Fruit fly (Drosophila melanogaster) whole organism, embryonic: ENCODE results near the gene CG7974.

Source experiments
- Antp ChIP-seq: fragments of 200-800 bp; sonication (Bioruptor generic); optimal IDR thresholded peaks from 3 replicates; lab custom pipeline; 2016; ENCODE audit warnings: missing biosample characterization, missing genetic modification characterization
- Atf6 ChIP-seq: fragments of 200-800 bp; sonication (Bioruptor generic); IDR thresholded peaks from 2 replicates; pipeline ENCODE4 v1.3.6; 2022; ENCODE audit warnings: missing biosample characterization, missing genetic modification characterization
- Blimp-1 ChIP-seq: fragments of 200-800 bp; sonication (Bioruptor generic); optimal IDR thresholded peaks from 3 replicates; lab custom pipeline; 2018; ENCODE audit warnings: missing biosample characterization, missing genetic modification characterization, mild to moderate bottlenecking, moderate library complexity, missing genetic modification reagents
- C15 ChIP-seq: fragments of 200-800 bp; sonication (Bioruptor generic); IDR thresholded peaks from 3 replicates; pipeline ENCODE4 v1.3.6; 2022; ENCODE audit warnings: missing biosample characterization, missing genetic modification characterization
- CG12155 ChIP-seq: fragments of 200-800 bp; sonication (Bioruptor generic); optimal IDR thresholded peaks from 3 replicates; lab custom pipeline; 2016; ENCODE audit warnings: missing biosample characterization, missing genetic modification characterization
- CG14965 ChIP-seq: fragments of 200-800 bp; sonication (Bioruptor generic); optimal IDR thresholded peaks from 2 replicates; lab custom pipeline; 2016; ENCODE audit warnings: missing biosample characterization, missing genetic modification characterization, borderline replicate concordance
- CG15696 ChIP-seq: fragments of 200-800 bp; sonication (Bioruptor generic); optimal IDR thresholded peaks from 2 replicates; lab custom pipeline; 2019; ENCODE audit warnings: missing biosample characterization, mild to moderate bottlenecking, missing genetic modification characterization, moderate library complexity
- CG17359 ChIP-seq: fragments of 200-800 bp; sonication (Bioruptor generic); optimal IDR thresholded peaks from 3 replicates; lab custom pipeline; 2018; ENCODE audit warnings: missing biosample characterization, mild to moderate bottlenecking, missing genetic modification characterization, moderate library complexity
- CG18262 ChIP-seq: fragments of 200-800 bp; optimal IDR thresholded peaks from 3 replicates; lab custom pipeline; 2019; ENCODE audit warnings: missing biosample characterization, mild to moderate bottlenecking, missing genetic modification characterization, moderate library complexity
- CG18619 ChIP-seq: fragments of 200-800 bp; sonication (Bioruptor generic); optimal IDR thresholded peaks from 3 replicates; lab custom pipeline; 2017; ENCODE audit warnings: missing biosample characterization, mild to moderate bottlenecking, missing genetic modification characterization
- CG2202 ChIP-seq: fragments of 200-800 bp; sonication (Bioruptor generic); optimal IDR thresholded peaks from 2 replicates; lab custom pipeline; 2018; ENCODE audit warnings: missing biosample characterization, mild to moderate bottlenecking, missing genetic modification characterization
- CG2712 ChIP-seq: fragments of 200-800 bp; optimal IDR thresholded peaks from 3 replicates; lab custom pipeline; 2019; ENCODE audit warnings: missing biosample characterization, mild to moderate bottlenecking, missing genetic modification characterization, moderate library complexity
- CG3065 ChIP-seq: fragments of 200-800 bp; sonication (Bioruptor generic); optimal IDR thresholded peaks from 2 replicates; lab custom pipeline; 2016; ENCODE audit warnings: missing biosample characterization, missing genetic modification characterization
- CG34224 ChIP-seq: fragments of 200-800 bp; sonication (Bioruptor generic); IDR thresholded peaks from 3 replicates; pipeline ENCODE4 v1.3.6; 2022; ENCODE audit warnings: missing biosample characterization, missing genetic modification characterization; ENCODE audit not compliant: partially characterized antibody
- CG4328 ChIP-seq: fragments of 200-800 bp; sonication (Bioruptor generic); optimal IDR thresholded peaks from 3 replicates; lab custom pipeline; 2017; ENCODE audit warnings: missing biosample characterization, missing genetic modification reagents, missing genetic modification characterization
- CG4617 ChIP-seq: fragments of 200-800 bp; sonication (Bioruptor generic); optimal IDR thresholded peaks from 3 replicates; lab custom pipeline; 2016; ENCODE audit warnings: missing biosample characterization, missing genetic modification characterization, borderline replicate concordance
- CG6175 ChIP-seq: fragments of 200-800 bp; sonication (Bioruptor generic); IDR thresholded peaks from 3 replicates; pipeline ENCODE4 v1.3.6; 2022; ENCODE audit warnings: missing biosample characterization, missing genetic modification characterization
- CG6254 ChIP-seq: fragments of 200-800 bp; sonication (Bioruptor generic); optimal IDR thresholded peaks from 3 replicates; lab custom pipeline; 2017; ENCODE audit warnings: mild to moderate bottlenecking, missing biosample characterization, missing genetic modification reagents, missing genetic modification characterization
- CG6813 ChIP-seq: fragments of 200-800 bp; sonication (Bioruptor generic); optimal IDR thresholded peaks from 2 replicates; lab custom pipeline; 2017; ENCODE audit warnings: missing biosample characterization, missing genetic modification characterization, mild to moderate bottlenecking, moderate library complexity, missing genetic modification reagents
- CHES-1-like ChIP-seq: fragments of 200-800 bp; sonication (Bioruptor generic); optimal IDR thresholded peaks from 2 replicates; lab custom pipeline; 2016; ENCODE audit warnings: missing biosample characterization, missing genetic modification characterization
- Dbx ChIP-seq: fragments of 200-800 bp; sonication (Bioruptor generic); IDR thresholded peaks from 3 replicates; pipeline ENCODE4 v1.3.6; 2022; ENCODE audit warnings: missing biosample characterization, missing genetic modification characterization
- Eip74EF ChIP-seq, 2 experiments: fragments of 200-800 bp in 1 of 2; fragments of >200 bp in 1 of 2; sonication (Bioruptor generic) in 1 of 2; optimal IDR thresholded peaks; 2 replicates each; lab custom pipeline; 2017 to 2019; ENCODE audit warnings: missing biosample characterization in 2 of 2, missing genetic modification characterization in 2 of 2, mild to moderate bottlenecking in 1 of 2, moderate library complexity in 1 of 2
- HmgD ChIP-seq: fragments of 200-800 bp; sonication (Bioruptor generic); optimal IDR thresholded peaks from 3 replicates; lab custom pipeline; 2016; ENCODE audit warnings: missing biosample characterization, missing genetic modification characterization
- Hmr ChIP-seq: fragments of 200-800 bp; sonication (Bioruptor generic); optimal IDR thresholded peaks from 3 replicates; lab custom pipeline; 2017; ENCODE audit warnings: mild to moderate bottlenecking, missing biosample characterization, missing genetic modification reagents, missing genetic modification characterization
- Hmx ChIP-seq: fragments of 200-800 bp; sonication (Bioruptor generic); optimal IDR thresholded peaks from 2 replicates; lab custom pipeline; 2016; ENCODE audit warnings: missing biosample characterization, missing genetic modification characterization
- MBD-R2 ChIP-seq: fragments of 200-800 bp; sonication (Bioruptor generic); IDR thresholded peaks from 2 replicates; pipeline ENCODE4 v1.3.6; 2022; ENCODE audit warnings: missing biosample characterization, missing genetic modification characterization
- NC2α ChIP-seq: fragments of 200-800 bp; sonication (Bioruptor generic); optimal IDR thresholded peaks from 2 replicates; lab custom pipeline; 2016; ENCODE audit warnings: missing biosample characterization, missing genetic modification characterization
- Nf-YB ChIP-seq: fragments of 200-800 bp; sonication (Bioruptor generic); optimal IDR thresholded peaks from 3 replicates; lab custom pipeline; 2019; ENCODE audit warnings: missing biosample characterization, mild to moderate bottlenecking, missing genetic modification characterization, moderate library complexity
- Opbp ChIP-seq: fragments of 200-800 bp; sonication (Bioruptor generic); IDR thresholded peaks from 3 replicates; pipeline ENCODE4 v1.3.6; 2022; ENCODE audit warnings: missing biosample characterization, missing genetic modification characterization; ENCODE audit not compliant: partially characterized antibody
- Rx ChIP-seq: fragments of 200-800 bp; sonication (Bioruptor generic); IDR thresholded peaks from 2 replicates; pipeline ENCODE4 v1.3.6; 2022; ENCODE audit warnings: missing biosample characterization, missing genetic modification characterization
- Scr ChIP-seq: fragments of 200-800 bp; sonication (Bioruptor generic); IDR thresholded peaks from 2 replicates; pipeline ENCODE4 v1.3.6; 2022; ENCODE audit warnings: missing biosample characterization, missing genetic modification characterization; ENCODE audit not compliant: partially characterized antibody
- Sry-β ChIP-seq: fragments of 200-800 bp; sonication (Bioruptor generic); optimal IDR thresholded peaks from 2 replicates; lab custom pipeline; 2018; ENCODE audit warnings: missing biosample characterization, mild to moderate bottlenecking, missing genetic modification characterization, moderate library complexity
- Sry-δ ChIP-seq: fragments of 200-800 bp; sonication (Bioruptor generic); optimal IDR thresholded peaks from 2 replicates; lab custom pipeline; 2016; ENCODE audit warnings: missing biosample characterization, missing genetic modification characterization
- TFAM ChIP-seq: fragments of 200-800 bp; sonication (Bioruptor generic); optimal IDR thresholded peaks from 2 replicates; lab custom pipeline; 2017; ENCODE audit warnings: missing biosample characterization, missing genetic modification characterization, inconsistent platforms
- btn ChIP-seq: fragments of 200-800 bp; sonication (Bioruptor generic); optimal IDR thresholded peaks from 2 replicates; lab custom pipeline; 2016; ENCODE audit warnings: missing biosample characterization, missing genetic modification characterization
- caup ChIP-seq: fragments of 200-800 bp; sonication (Bioruptor generic); optimal IDR thresholded peaks from 3 replicates; lab custom pipeline; 2017; ENCODE audit warnings: missing biosample characterization, mild to moderate bottlenecking, missing genetic modification characterization, moderate library complexity; ENCODE audit not compliant: severe bottlenecking
- esg ChIP-seq: fragments of 200-800 bp; sonication (Bioruptor generic); conservative IDR thresholded peaks from 2 replicates; pipeline ENCODE4 v1.3.6; 2022; ENCODE audit warnings: missing biosample characterization, missing genetic modification characterization
- fru ChIP-seq: fragments of >200 bp; optimal IDR thresholded peaks from 2 replicates; lab custom pipeline; 2017
- kah ChIP-seq: fragments of 200-800 bp; sonication (Bioruptor generic); optimal IDR thresholded peaks from 2 replicates; lab custom pipeline; 2018; ENCODE audit warnings: missing biosample characterization, mild to moderate bottlenecking, missing genetic modification characterization
- kni ChIP-seq: fragments of 200-800 bp; sonication (Bioruptor generic); optimal IDR thresholded peaks from 3 replicates; lab custom pipeline; 2017; ENCODE audit warnings: mild to moderate bottlenecking, missing biosample characterization, missing genetic modification reagents, missing genetic modification characterization
- lov ChIP-seq, 2 experiments: fragments of 200-800 bp in 1 of 2; fragments of >200 bp in 1 of 2; sonication (Bioruptor generic) in 1 of 2; IDR thresholded peaks in 1 of 2; optimal IDR thresholded peaks in 1 of 2; 2 replicates in 1 of 2; 3 replicates in 1 of 2; pipeline versions ENCODE4 v1.3.6 to Lab custom; 2017 to 2022; ENCODE audit warnings: missing biosample characterization in 1 of 2, missing genetic modification characterization in 1 of 2
- oc ChIP-seq: fragments of 200-800 bp; sonication (Bioruptor generic); optimal IDR thresholded peaks from 2 replicates; lab custom pipeline; 2018; ENCODE audit warnings: missing biosample characterization, mild to moderate bottlenecking, missing genetic modification characterization, moderate library complexity
- peb ChIP-seq: fragments of 200-800 bp; sonication (Bioruptor generic); IDR thresholded peaks from 2 replicates; pipeline ENCODE4 v1.3.6; 2022; ENCODE audit warnings: missing biosample characterization, missing genetic modification characterization
- pnt ChIP-seq: fragments of 200-800 bp; sonication (Bioruptor generic); optimal IDR thresholded peaks from 3 replicates; lab custom pipeline; 2016; ENCODE audit warnings: missing biosample characterization, missing genetic modification characterization
- run ChIP-seq: fragments of 200-800 bp; sonication (Bioruptor generic); optimal IDR thresholded peaks from 3 replicates; lab custom pipeline; 2018; ENCODE audit warnings: missing biosample characterization, mild to moderate bottlenecking, missing genetic modification characterization
- slou ChIP-seq: fragments of 200-800 bp; sonication (Bioruptor generic); optimal IDR thresholded peaks from 3 replicates; lab custom pipeline; 2016; ENCODE audit warnings: missing biosample characterization, missing genetic modification characterization
- sug ChIP-seq: fragments of 200-800 bp; optimal IDR thresholded peaks from 2 replicates; lab custom pipeline; 2019; ENCODE audit warnings: missing biosample characterization, mild to moderate bottlenecking, missing genetic modification characterization, moderate library complexity
- tna ChIP-seq: fragments of 200-800 bp; sonication (Bioruptor generic); IDR thresholded peaks from 2 replicates; pipeline ENCODE4 v1.3.6; 2022; ENCODE audit warnings: missing biosample characterization, missing genetic modification characterization; ENCODE audit not compliant: partially characterized antibody
- toy ChIP-seq: fragments of 200-800 bp; sonication (Bioruptor generic); IDR thresholded peaks from 2 replicates; pipeline ENCODE4 v1.3.6; 2022; ENCODE audit warnings: missing biosample characterization, missing genetic modification characterization
- tup ChIP-seq: fragments of 200-800 bp; sonication (Bioruptor generic); optimal IDR thresholded peaks from 2 replicates; lab custom pipeline; 2016; ENCODE audit warnings: missing biosample characterization, mild to moderate bottlenecking, missing genetic modification characterization, moderate library complexity

The CG7974 gene

dm6 chr3L:1702367-1702927 lies 37.5 kb downstream of the CG7974 start, which contains the start of gene CG13931 (continued):
- TF ChIP-seq slou (GFP tag; lab: Kevin White, UChicago) (no peak), CG2202 (tag; lab: Kevin White, UChicago) (no peak), CG6175 (GFP tag; lab: Robert Waterston, UW) (no peak), peb (GFP tag; lab: Robert Waterston, UW) (no peak), NC2α (GFP tag; lab: Kevin White, UChicago) (no peak), CG14965 (no peak), CG2712 (tag; lab: Kevin White, UChicago) (no peak), Dbx (GFP tag; lab: Robert Waterston, UW) (no peak), tup (no peak), kni (GFP tag; lab: Kevin White, UChicago) (no peak), pnt (GFP tag; lab: Kevin White, UChicago) (no peak), CG15696 (tag; lab: Kevin White, UChicago) (peak; percentile 22), toy (GFP tag; lab: Robert Waterston, UW) (no peak), Hmx (GFP tag; lab: Kevin White, UChicago) (no peak), kah (GFP tag; lab: Kevin White, UChicago) (no peak), CG4328 (GFP tag; lab: Kevin White, UChicago) (no peak), tna (GFP tag; lab: Robert Waterston, UW) (no peak), C15 (no peak), HmgD (GFP tag; lab: Kevin White, UChicago) (no peak), CG17359 (no peak), TFAM (GFP tag; lab: Kevin White, UChicago) (no peak), Hmr (no peak), CG6813 (GFP tag; lab: Kevin White, UChicago) (no peak), Sry-β (no peak), Sry-δ (GFP tag; lab: Kevin White, UChicago) (no peak), run (tag; lab: Kevin White, UChicago) (no peak), sug (tag; lab: Kevin White, UChicago) (no peak), CG3065 (GFP tag; lab: Kevin White, UChicago) (no peak), Eip74EF (GFP tag; optimal IDR thresholded peaks at IDR 0.05; lab: Kevin White, UChicago) (no peak), Opbp (no peak), fru (lab: Kevin White, UChicago) (no peak), MBD-R2 (GFP tag; lab: Robert Waterston, UW) (no peak), CHES-1-like (GFP tag; lab: Kevin White, UChicago) (no peak), CG6254 (GFP tag; lab: Kevin White, UChicago) (no peak), CG18619 (GFP tag; lab: Kevin White, UChicago) (no peak), Atf6 (GFP tag; lab: Robert Waterston, UW) (no peak), CG4617 (GFP tag; lab: Kevin White, UChicago) (no peak), oc (tag; lab: Kevin White, UChicago) (no peak), lov (optimal IDR thresholded peaks at IDR 0.05; lab: Kevin White, UChicago) (no peak), lov (GFP tag; IDR thresholded peaks at IDR 0.05; lab: Robert Waterston, UW) (no peak), caup (GFP tag; lab: Kevin White, UChicago) (no peak), Rx (GFP tag; lab: Robert Waterston, UW) (no peak), Blimp-1 (no peak), btn (GFP tag; lab: Kevin White, UChicago) (no peak), CG18262 (tag; lab: Kevin White, UChicago) (no peak), Nf-YB (GFP tag; lab: Kevin White, UChicago) (no peak), Antp (no peak), Scr (GFP tag; lab: Robert Waterston, UW) (no peak), CG12155 (GFP tag; lab: Kevin White, UChicago) (no peak), esg (GFP tag; lab: Robert Waterston, UW) (no peak), CG34224 (GFP tag; lab: Robert Waterston, UW) (no peak)
